Worm (Caenorhabditis elegans): ENCODE measurements around the gene unc-32.

DNA sequence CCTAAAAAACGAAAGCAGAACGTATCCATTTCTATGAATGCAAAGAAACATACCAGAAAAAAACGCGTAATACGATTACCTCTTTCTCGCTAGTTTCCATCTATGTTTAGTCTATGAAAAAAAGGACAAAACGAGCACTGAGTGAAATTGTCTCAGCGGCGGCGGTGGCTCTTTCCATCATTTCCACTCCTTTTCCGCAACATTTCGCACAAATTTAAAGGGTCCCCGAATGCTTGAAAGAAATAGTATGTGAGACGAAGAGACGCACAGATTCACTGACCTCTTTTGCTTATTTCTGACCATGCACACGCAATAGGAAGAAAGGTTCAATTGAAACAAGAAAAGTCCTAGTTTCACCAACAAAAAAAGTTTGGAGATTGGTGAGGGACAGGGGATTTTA, 40.9 kb downstream of the unc-32 start:
- TF ChIP-seq pha-4 (tag; optimal IDR thresholded peaks at IDR 0.05) = no peak
- TF ChIP-seq nhr-237 (tag; optimal IDR thresholded peaks at IDR 0.05) = no peak
- TF ChIP-seq ces-1 (GFP tag; optimal IDR thresholded peaks at IDR 0.05) = no peak
- TF ChIP-seq mep-1 (tag; optimal IDR thresholded peaks at IDR 0.05) = no peak
- TF ChIP-seq elt-3 (tag; optimal IDR thresholded peaks at IDR 0.05) = no peak
- TF ChIP-seq tbx-8 (GFP tag; optimal IDR thresholded peaks at IDR 0.05) = no peak
- no peak for TF ChIP-seq ceh-83 (GFP tag; optimal IDR thresholded peaks at IDR 0.05)
- TF ChIP-seq snpc-4 (tag; optimal IDR thresholded peaks at IDR 0.05) = no peak
- no peak for TF ChIP-seq ztf-11 (tag; optimal IDR thresholded peaks at IDR 0.05)
